Worm (Caenorhabditis elegans): ENCODE data around the gene ubc-22.

- no peak for TF ChIP-seq him-1 (tag; optimal IDR thresholded peaks at IDR 0.05)
- no peak for TF ChIP-seq dao-5 (tag; optimal IDR thresholded peaks at IDR 0.05)
- TF ChIP-seq W03F9.2 (tag; optimal IDR thresholded peaks at IDR 0.05), result no peak
These were observed 36.1 kb upstream of the ubc-22 start, which contains the start of gene ensh-1 for ce11 chrX:8905089-8905488.

Measured in whole organism, L4/young adult.